Fruit fly (Drosophila melanogaster) whole organism, embryonic: Measurements from ENCODE around the gene FucTA.

Experiments used
- CG10147 ChIP-seq: fragments of 200-800 bp; sonication (Bioruptor generic); optimal IDR thresholded peaks from 2 replicates; lab custom pipeline; 2019; ENCODE audit warnings: missing biosample characterization, mild to moderate bottlenecking, missing genetic modification characterization, moderate library complexity
- CG10209 ChIP-seq: fragments of 200-800 bp; sonication (Bioruptor generic); optimal IDR thresholded peaks from 3 replicates; lab custom pipeline; 2017; ENCODE audit warnings: missing biosample characterization, mild to moderate bottlenecking, missing genetic modification characterization, missing genetic modification reagents
- CG10431 ChIP-seq: fragments of 200-800 bp; sonication (Bioruptor generic); optimal IDR thresholded peaks from 3 replicates; lab custom pipeline; 2018; ENCODE audit warnings: missing biosample characterization, mild to moderate bottlenecking, missing genetic modification characterization
- CG11085 ChIP-seq: fragments of 200-800 bp; sonication (Bioruptor generic); IDR thresholded peaks from 2 replicates; pipeline ENCODE4 v1.3.6; 2022; ENCODE audit warnings: missing biosample characterization, missing genetic modification characterization
- CG11696 ChIP-seq: fragments of 200-800 bp; sonication (Bioruptor generic); IDR thresholded peaks from 2 replicates; pipeline ENCODE4 v1.3.6; 2022; ENCODE audit warnings: missing biosample characterization, missing genetic modification characterization
- CG13424 ChIP-seq: fragments of 200-800 bp; sonication (Bioruptor generic); optimal IDR thresholded peaks from 2 replicates; lab custom pipeline; 2019; ENCODE audit warnings: missing biosample characterization, mild to moderate bottlenecking, missing genetic modification characterization, moderate library complexity
- CG14441 ChIP-seq: fragments of 200-800 bp; sonication (Bioruptor generic); IDR thresholded peaks from 2 replicates; pipeline ENCODE4 v1.3.6; 2022; ENCODE audit warnings: missing biosample characterization, missing genetic modification characterization
- CG15011 ChIP-seq: fragments of 200-800 bp; sonication (Bioruptor generic); optimal IDR thresholded peaks from 3 replicates; lab custom pipeline; 2018; ENCODE audit warnings: missing biosample characterization, mild to moderate bottlenecking, missing genetic modification characterization
- CG1529 ChIP-seq: fragments of 200-800 bp; sonication (Bioruptor generic); optimal IDR thresholded peaks from 3 replicates; lab custom pipeline; 2018; ENCODE audit warnings: missing biosample characterization, missing genetic modification characterization
- CG15479 ChIP-seq: fragments of 200-800 bp; sonication (Bioruptor generic); optimal IDR thresholded peaks from 3 replicates; lab custom pipeline; 2019; ENCODE audit warnings: missing biosample characterization, mild to moderate bottlenecking, missing genetic modification characterization, moderate library complexity
- CG1602 ChIP-seq: fragments of 200-800 bp; sonication (Bioruptor generic); optimal IDR thresholded peaks from 3 replicates; lab custom pipeline; 2016; ENCODE audit warnings: missing biosample characterization, missing genetic modification characterization
- CG16815 ChIP-seq: fragments of 200-800 bp; sonication (Bioruptor generic); optimal IDR thresholded peaks from 3 replicates; lab custom pipeline; 2017; ENCODE audit warnings: missing biosample characterization, mild to moderate bottlenecking, missing genetic modification characterization
- CG16863 ChIP-seq: fragments of 200-800 bp; sonication (Bioruptor generic); optimal IDR thresholded peaks from 3 replicates; lab custom pipeline; 2016; ENCODE audit warnings: missing biosample characterization, missing genetic modification characterization
- CG17912 ChIP-seq: fragments of 200-800 bp; sonication (Bioruptor generic); optimal IDR thresholded peaks from 2 replicates; lab custom pipeline; 2018; ENCODE audit warnings: missing biosample characterization, mild to moderate bottlenecking, missing genetic modification characterization
- CG2678 ChIP-seq: fragments of 200-800 bp; sonication (Bioruptor generic); optimal IDR thresholded peaks from 3 replicates; lab custom pipeline; 2019; ENCODE audit warnings: missing biosample characterization, mild to moderate bottlenecking, missing genetic modification characterization, moderate library complexity
- CG31441 ChIP-seq: fragments of 200-800 bp; sonication (Bioruptor generic); IDR thresholded peaks from 2 replicates; pipeline ENCODE4 v1.3.6; 2022; ENCODE audit warnings: missing biosample characterization, missing genetic modification characterization
- CG3163 ChIP-seq: fragments of 200-800 bp; sonication (Bioruptor generic); optimal IDR thresholded peaks from 3 replicates; lab custom pipeline; 2016; ENCODE audit warnings: missing biosample characterization, missing genetic modification characterization
- CG33557 ChIP-seq: fragments of 200-800 bp; sonication (Bioruptor generic); optimal IDR thresholded peaks from 2 replicates; lab custom pipeline; 2019; ENCODE audit warnings: missing biosample characterization, mild to moderate bottlenecking, missing genetic modification characterization, moderate library complexity
- CG7963 ChIP-seq: fragments of 200-800 bp; sonication (Bioruptor generic); IDR thresholded peaks from 3 replicates; pipeline ENCODE4 v1.3.6; 2022; ENCODE audit warnings: missing biosample characterization, missing genetic modification characterization; ENCODE audit not compliant: partially characterized antibody
- CG8359 ChIP-seq: fragments of 200-800 bp; sonication (Bioruptor generic); optimal IDR thresholded peaks from 2 replicates; lab custom pipeline; 2017; ENCODE audit warnings: missing biosample characterization, mild to moderate bottlenecking, missing genetic modification characterization, borderline replicate concordance
- CG9727 ChIP-seq: fragments of 200-800 bp; sonication (Bioruptor generic); optimal IDR thresholded peaks from 3 replicates; lab custom pipeline; 2017; ENCODE audit warnings: missing biosample characterization, mild to moderate bottlenecking, missing genetic modification characterization
- CG9817 ChIP-seq: fragments of 200-800 bp; sonication (Bioruptor generic); optimal IDR thresholded peaks from 2 replicates; lab custom pipeline; 2018; ENCODE audit warnings: missing biosample characterization, mild to moderate bottlenecking, missing genetic modification characterization, moderate library complexity
- D19B ChIP-seq: fragments of 200-800 bp; sonication (Bioruptor generic); optimal IDR thresholded peaks from 2 replicates; lab custom pipeline; 2017; ENCODE audit warnings: missing biosample characterization, mild to moderate bottlenecking, missing genetic modification characterization
- Dad ChIP-seq: fragments of 200-800 bp; sonication (Bioruptor generic); optimal IDR thresholded peaks from 3 replicates; lab custom pipeline; 2016; ENCODE audit warnings: missing biosample characterization, missing genetic modification characterization
- Dek ChIP-seq: fragments of 200-800 bp; sonication (Bioruptor generic); optimal IDR thresholded peaks from 3 replicates; lab custom pipeline; 2019; ENCODE audit warnings: missing biosample characterization, mild to moderate bottlenecking, missing genetic modification characterization, moderate library complexity
- E2f2 ChIP-seq: fragments of 200-800 bp; sonication (Bioruptor generic); IDR thresholded peaks from 2 replicates; pipeline ENCODE4 v1.3.6; 2022; ENCODE audit warnings: missing biosample characterization, missing genetic modification characterization
- Elba2 ChIP-seq: fragments of 200-800 bp; sonication (Bioruptor generic); optimal IDR thresholded peaks from 3 replicates; lab custom pipeline; 2016; ENCODE audit warnings: missing biosample characterization, missing genetic modification characterization
- GATAe ChIP-seq: fragments of 200-800 bp; sonication (Bioruptor generic); conservative IDR thresholded peaks from 2 replicates; pipeline ENCODE4 v1.3.6; 2022; ENCODE audit warnings: missing biosample characterization, missing genetic modification characterization
- HLH54F ChIP-seq: fragments of 200-800 bp; sonication (Bioruptor generic); optimal IDR thresholded peaks from 3 replicates; lab custom pipeline; 2016; ENCODE audit warnings: missing biosample characterization, missing genetic modification characterization
- Hand ChIP-seq: fragments of 200-800 bp; sonication (Bioruptor generic); optimal IDR thresholded peaks from 2 replicates; lab custom pipeline; 2017; ENCODE audit warnings: mild to moderate bottlenecking, missing biosample characterization, missing genetic modification reagents, missing genetic modification characterization
- Hr51 ChIP-seq, 2 experiments: fragments of 200-800 bp; sonication (Bioruptor generic); optimal IDR thresholded peaks; 2 replicates in 1 of 2; 3 replicates in 1 of 2; lab custom pipeline; 2016 to 2018; ENCODE audit warnings: missing biosample characterization in 2 of 2, missing genetic modification characterization in 2 of 2, mild to moderate bottlenecking in 1 of 2, moderate library complexity in 1 of 2
- MESR4 ChIP-seq: fragments of 200-800 bp; sonication (Bioruptor generic); optimal IDR thresholded peaks from 2 replicates; lab custom pipeline; 2018; ENCODE audit warnings: missing biosample characterization, mild to moderate bottlenecking, missing genetic modification characterization, moderate library complexity
- Myb ChIP-seq: fragments of 200-800 bp; sonication (Bioruptor generic); optimal IDR thresholded peaks from 2 replicates; lab custom pipeline; 2016; ENCODE audit warnings: missing biosample characterization, missing genetic modification characterization
- NFAT ChIP-seq: fragments of 200-800 bp; sonication (Bioruptor generic); IDR thresholded peaks from 2 replicates; pipeline ENCODE4 v1.3.6; 2022; ENCODE audit warnings: missing biosample characterization, missing genetic modification characterization
- Opbp ChIP-seq: fragments of 200-800 bp; sonication (Bioruptor generic); IDR thresholded peaks from 3 replicates; pipeline ENCODE4 v1.3.6; 2022; ENCODE audit warnings: missing biosample characterization, missing genetic modification characterization; ENCODE audit not compliant: partially characterized antibody
- Taf1 ChIP-seq: fragments of 200-800 bp; sonication (Bioruptor generic); IDR thresholded peaks from 2 replicates; pipeline ENCODE4 v1.3.6; 2022; ENCODE audit warnings: missing biosample characterization, missing genetic modification characterization
- caup ChIP-seq: fragments of 200-800 bp; sonication (Bioruptor generic); optimal IDR thresholded peaks from 3 replicates; lab custom pipeline; 2017; ENCODE audit warnings: missing biosample characterization, mild to moderate bottlenecking, missing genetic modification characterization, moderate library complexity; ENCODE audit not compliant: severe bottlenecking
- emc ChIP-seq: fragments of 200-800 bp; sonication (Bioruptor generic); optimal IDR thresholded peaks from 2 replicates; lab custom pipeline; 2016; ENCODE audit warnings: missing biosample characterization, missing genetic modification characterization
- fd96Cb ChIP-seq: fragments of 200-800 bp; sonication (Bioruptor generic); optimal IDR thresholded peaks from 2 replicates; lab custom pipeline; 2018; ENCODE audit warnings: missing biosample characterization, mild to moderate bottlenecking, missing genetic modification characterization, moderate library complexity
- fu2 ChIP-seq: fragments of 200-800 bp; sonication (Bioruptor generic); optimal IDR thresholded peaks from 2 replicates; lab custom pipeline; 2016; ENCODE audit warnings: missing biosample characterization, missing genetic modification characterization
- grn ChIP-seq: fragments of 200-800 bp; sonication (Bioruptor generic); optimal IDR thresholded peaks from 3 replicates; lab custom pipeline; 2017; ENCODE audit warnings: missing biosample characterization, missing genetic modification characterization
- ham ChIP-seq: fragments of 200-800 bp; sonication (Bioruptor generic); IDR thresholded peaks from 2 replicates; pipeline ENCODE4 v1.3.6; 2022; ENCODE audit warnings: missing biosample characterization, missing genetic modification characterization
- kah ChIP-seq: fragments of 200-800 bp; sonication (Bioruptor generic); optimal IDR thresholded peaks from 2 replicates; lab custom pipeline; 2018; ENCODE audit warnings: missing biosample characterization, mild to moderate bottlenecking, missing genetic modification characterization
- org-1 ChIP-seq: fragments of 200-800 bp; sonication (Bioruptor generic); optimal IDR thresholded peaks from 2 replicates; lab custom pipeline; 2017; ENCODE audit warnings: missing biosample characterization, missing genetic modification characterization
- p53 ChIP-seq: fragments of 200-800 bp; sonication (Bioruptor generic); optimal IDR thresholded peaks from 2 replicates; lab custom pipeline; 2016; ENCODE audit warnings: missing biosample characterization, missing genetic modification characterization
- pb ChIP-seq: fragments of 200-800 bp; sonication (Bioruptor generic); optimal IDR thresholded peaks from 3 replicates; lab custom pipeline; 2016; ENCODE audit warnings: missing biosample characterization, missing genetic modification characterization
- pfk ChIP-seq: fragments of 200-800 bp; sonication (Bioruptor generic); optimal IDR thresholded peaks from 2 replicates; lab custom pipeline; 2018; ENCODE audit warnings: missing biosample characterization, mild to moderate bottlenecking, missing genetic modification characterization, moderate library complexity
- row ChIP-seq: fragments of 200-800 bp; sonication (Bioruptor generic); IDR thresholded peaks from 3 replicates; pipeline ENCODE4 v1.3.6; 2022; ENCODE audit warnings: missing biosample characterization, missing genetic modification characterization
- shn ChIP-seq: fragments of 200-800 bp; sonication (Bioruptor generic); optimal IDR thresholded peaks from 3 replicates; lab custom pipeline; 2016; ENCODE audit warnings: missing biosample characterization, missing genetic modification characterization
- sr ChIP-seq: fragments of 200-800 bp; sonication (Bioruptor generic); IDR thresholded peaks from 3 replicates; pipeline ENCODE4 v1.3.6; 2022; ENCODE audit warnings: missing biosample characterization, missing genetic modification characterization
- toy ChIP-seq: fragments of 200-800 bp; sonication (Bioruptor generic); IDR thresholded peaks from 2 replicates; pipeline ENCODE4 v1.3.6; 2022; ENCODE audit warnings: missing biosample characterization, missing genetic modification characterization

FucTA gene

DNA sequence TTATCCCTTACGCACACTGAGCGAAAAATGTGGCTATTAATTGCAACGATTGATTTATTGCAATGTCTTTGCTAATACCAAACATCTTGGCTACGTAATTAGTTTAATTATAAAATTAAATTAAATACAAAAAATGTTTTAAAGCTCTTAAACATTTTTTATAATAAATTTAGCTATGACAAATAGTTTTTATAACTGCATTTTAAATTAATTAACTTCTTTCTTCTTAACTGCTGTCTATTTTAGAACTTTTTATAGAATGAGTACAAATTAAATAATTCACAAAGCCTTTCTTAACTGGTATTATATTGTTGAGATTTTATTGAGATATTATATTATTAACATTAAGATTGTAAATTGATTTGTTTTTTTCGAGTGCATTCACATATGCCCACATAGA is 27.9 kb downstream of the FucTA start (continued):
- no peak for TF ChIP-seq Dek (tag; lab: Kevin White, UChicago)
- TF ChIP-seq CG9727 (GFP tag; lab: Kevin White, UChicago) = peak; percentile 54
- TF ChIP-seq CG1602 = peak; percentile 23
- TF ChIP-seq E2f2 (GFP tag; lab: Robert Waterston, UW) = no peak
- TF ChIP-seq CG10147 (GFP tag; lab: Kevin White, UChicago) = no peak
- no peak for TF ChIP-seq CG11696 (GFP tag; lab: Robert Waterston, UW)
- TF ChIP-seq pb (GFP tag; lab: Kevin White, UChicago) = no peak
- no peak for TF ChIP-seq Hand (GFP tag; lab: Kevin White, UChicago)
- no peak for TF ChIP-seq CG10431 (GFP tag; lab: Kevin White, UChicago)
- TF ChIP-seq CG7963 (GFP tag; lab: Robert Waterston, UW) = no peak
- TF ChIP-seq CG11085 (GFP tag; lab: Robert Waterston, UW) = no peak
- TF ChIP-seq sr = no peak
- no peak for TF ChIP-seq Elba2 (GFP tag; lab: Kevin White, UChicago)
- TF ChIP-seq CG13424 (tag; lab: Kevin White, UChicago) = peak; percentile 31
- TF ChIP-seq CG31441 (GFP tag; lab: Robert Waterston, UW) = peak; percentile 70
- no peak for TF ChIP-seq CG15479 (GFP tag; lab: Kevin White, UChicago)
- TF ChIP-seq CG3163 (GFP tag; lab: Kevin White, UChicago) = no peak
- no peak for TF ChIP-seq emc
- TF ChIP-seq org-1 (GFP tag; lab: Kevin White, UChicago) = no peak
- TF ChIP-seq toy (GFP tag; lab: Robert Waterston, UW) = no peak
- TF ChIP-seq CG16815 (GFP tag; lab: Kevin White, UChicago) = no peak
- TF ChIP-seq CG8359 = no peak
- no peak for TF ChIP-seq CG16863
- no peak for TF ChIP-seq grn (GFP tag; lab: Kevin White, UChicago)
- 0 out of 3 replicates have a peak, but pooled peaks have one; percentile 10 for TF ChIP-seq row
- TF ChIP-seq CG15011 = no peak
- no peak for TF ChIP-seq Taf1 (GFP tag; lab: Robert Waterston, UW)
- no peak for TF ChIP-seq CG17912 (GFP tag; lab: Kevin White, UChicago)
- no peak for TF ChIP-seq GATAe
- TF ChIP-seq HLH54F (GFP tag; lab: Kevin White, UChicago) = no peak
- TF ChIP-seq shn = no peak
- no peak for TF ChIP-seq D19B (GFP tag; lab: Kevin White, UChicago)
- TF ChIP-seq pfk (GFP tag; lab: Kevin White, UChicago) = no peak
- TF ChIP-seq CG1529 (GFP tag; lab: Kevin White, UChicago) = no peak
- TF ChIP-seq Hr51 (GFP tag; optimal IDR thresholded peaks at IDR 0.05; lab: Kevin White, UChicago) = peak in 1 of 2 experiments; percentile 26
- TF ChIP-seq p53 (GFP tag; lab: Kevin White, UChicago) = no peak
- TF ChIP-seq Dad (GFP tag; lab: Kevin White, UChicago) = no peak
- no peak for TF ChIP-seq MESR4 (GFP tag; lab: Kevin White, UChicago)
- no peak for TF ChIP-seq caup (GFP tag; lab: Kevin White, UChicago)
- no peak for TF ChIP-seq ham (GFP tag; lab: Robert Waterston, UW)
- TF ChIP-seq fd96Cb (tag; lab: Kevin White, UChicago) = peak; percentile 20
- TF ChIP-seq NFAT (GFP tag; lab: Robert Waterston, UW) = no peak
- no peak for TF ChIP-seq Myb (GFP tag; lab: Kevin White, UChicago)
- TF ChIP-seq CG33557 (GFP tag; lab: Kevin White, UChicago) = peak; percentile 34
- TF ChIP-seq Opbp (GFP tag; lab: Robert Waterston, UW) = no peak
- TF ChIP-seq CG14441 (GFP tag; lab: Robert Waterston, UW) = no peak
- TF ChIP-seq CG2678 (tag; lab: Kevin White, UChicago) = peak; percentile 57
- TF ChIP-seq kah (GFP tag; lab: Kevin White, UChicago) = no peak
- TF ChIP-seq CG9817 (tag; lab: Kevin White, UChicago) = no peak
- no peak for TF ChIP-seq CG10209
- TF ChIP-seq fu2 = no peak
